Worm (Caenorhabditis elegans) whole organism, young adult: Measurements from ENCODE around the gene Y44A6C.1.

Experiments
- B0019.2 ChIP-seq: fragments of 200-800 bp; sonication (Bioruptor generic); conservative IDR thresholded peaks from 2 replicates; pipeline ENCODE4 v1.3.6; 2022; ENCODE audit warnings: missing genetic modification reagents, missing genetic modification characterization, missing compliant biosample characterization
- B0035.1 ChIP-seq: sonication (generic microtip); optimal IDR thresholded peaks from 2 replicates; lab custom pipeline; 2016; ENCODE audit warnings: missing genetic modification characterization, mild to moderate bottlenecking, missing compliant biosample characterization, missing genotype, missing genetic modification reagents
- C17E4.6 ChIP-seq: fragments of 200-800 bp; sonication (Bioruptor generic); IDR thresholded peaks from 2 replicates; pipeline ENCODE4 v1.3.6; 2022; ENCODE audit warnings: missing genetic modification reagents, missing genetic modification characterization, missing compliant biosample characterization
- F10E7.11 ChIP-seq: sonication (generic microtip); optimal IDR thresholded peaks from 2 replicates; lab custom pipeline; 2017; ENCODE audit warnings: mild to moderate bottlenecking, missing genetic modification characterization, moderate library complexity, missing compliant biosample characterization
- F22D6.2 ChIP-seq: sonication (generic microtip); optimal IDR thresholded peaks from 2 replicates; lab custom pipeline; 2016; ENCODE audit warnings: mild to moderate bottlenecking, missing genetic modification characterization, missing compliant biosample characterization
- F23B12.7 ChIP-seq: sonication (generic microtip); optimal IDR thresholded peaks from 2 replicates; lab custom pipeline; 2017; ENCODE audit warnings: missing genetic modification characterization, mild to moderate bottlenecking, missing compliant biosample characterization, antibody characterized with exemption, moderate library complexity; ENCODE audit not compliant: insufficient read depth
- F33H1.4 ChIP-seq: fragments of 200-800 bp; sonication (Bioruptor generic); IDR thresholded peaks from 2 replicates; pipeline ENCODE4 v1.3.6; 2022; ENCODE audit warnings: missing genetic modification reagents, missing genetic modification characterization, missing compliant biosample characterization
- F52B5.7 ChIP-seq: sonication (generic microtip); optimal IDR thresholded peaks from 2 replicates; lab custom pipeline; 2016; ENCODE audit warnings: mild to moderate bottlenecking, missing genetic modification characterization, missing compliant biosample characterization
- K11D2.4 ChIP-seq: fragments of 200-800 bp; sonication (Bioruptor generic); IDR thresholded peaks from 2 replicates; pipeline ENCODE4 v1.3.6; 2022; ENCODE audit warnings: missing genetic modification reagents, missing genetic modification characterization, missing compliant biosample characterization
- T07F8.4 ChIP-seq: sonication (generic microtip); optimal IDR thresholded peaks from 2 replicates; lab custom pipeline; 2016; ENCODE audit warnings: mild to moderate bottlenecking, missing genetic modification characterization, moderate library complexity, missing compliant biosample characterization
- Y67H2A.10 ChIP-seq: fragments of 200-800 bp; sonication (Bioruptor generic); conservative IDR thresholded peaks from 2 replicates; pipeline ENCODE4 v1.3.6; 2022; ENCODE audit warnings: missing genetic modification reagents, missing genetic modification characterization, missing compliant biosample characterization
- Y79H2A.3 ChIP-seq: fragments of 200-800 bp; sonication (Bioruptor generic); conservative IDR thresholded peaks from 2 replicates; pipeline ENCODE4 v1.3.6; 2022; ENCODE audit warnings: missing genetic modification reagents, missing genetic modification characterization, missing compliant biosample characterization
- ZK185.1 ChIP-seq: sonication (generic microtip); optimal IDR thresholded peaks from 2 replicates; lab custom pipeline; 2016; ENCODE audit warnings: mild to moderate bottlenecking, missing genetic modification characterization, missing compliant biosample characterization; ENCODE audit not compliant: poor library complexity, severe bottlenecking
- akir-1 ChIP-seq: fragments of 200-800 bp; sonication (Bioruptor generic); optimal IDR thresholded peaks from 2 replicates; lab custom pipeline; 2018; ENCODE audit warnings: mild to moderate bottlenecking, missing genetic modification characterization, moderate library complexity, missing compliant biosample characterization
- aptf-2 ChIP-seq: fragments of 200-800 bp; sonication (Bioruptor generic); conservative IDR thresholded peaks from 2 replicates; pipeline ENCODE4 v1.3.6; 2022; ENCODE audit warnings: missing genetic modification reagents, missing genetic modification characterization, missing compliant biosample characterization
- bed-1 ChIP-seq: fragments of 200-800 bp; sonication (Bioruptor generic); IDR thresholded peaks from 2 replicates; pipeline ENCODE4 v1.3.6; 2022; ENCODE audit warnings: missing genetic modification reagents, missing genetic modification characterization, missing compliant biosample characterization
- ceh-58 ChIP-seq: fragments of 200-800 bp; sonication (Bioruptor generic); IDR thresholded peaks from 2 replicates; pipeline ENCODE4 v1.3.6; 2022; ENCODE audit warnings: missing genetic modification characterization, missing compliant biosample characterization
- dpff-1 ChIP-seq: sonication (generic microtip); optimal IDR thresholded peaks from 2 replicates; lab custom pipeline; 2017; ENCODE audit warnings: mild to moderate bottlenecking, missing genetic modification characterization, missing compliant biosample characterization
- fkh-3 ChIP-seq: sonication (generic microtip); optimal IDR thresholded peaks from 2 replicates; lab custom pipeline; 2016; ENCODE audit warnings: mild to moderate bottlenecking, missing genetic modification characterization, missing compliant biosample characterization
- hmg-1.2 ChIP-seq: fragments of 200-800 bp; sonication (Bioruptor generic); IDR thresholded peaks from 2 replicates; pipeline ENCODE4 v1.3.6; 2022; ENCODE audit warnings: missing genetic modification reagents, missing genetic modification characterization, missing compliant biosample characterization
- hrde-1 ChIP-seq: sonication (generic microtip); optimal IDR thresholded peaks from 2 replicates; lab custom pipeline; 2016; ENCODE audit warnings: missing genetic modification characterization, mild to moderate bottlenecking, missing compliant biosample characterization, moderate library complexity, missing genotype, missing genetic modification reagents, borderline replicate concordance
- let-607 ChIP-seq, 2 experiments: fragments of 200-800 bp in 1 of 2; sonication (Bioruptor generic) in 1 of 2; sonication (generic microtip) in 1 of 2; optimal IDR thresholded peaks; 2 replicates each; lab custom pipeline; 2016 to 2018; ENCODE audit warnings: mild to moderate bottlenecking in 2 of 2, missing compliant biosample characterization in 2 of 2, missing genetic modification characterization in 2 of 2, moderate library complexity in 2 of 2, missing genotype in 1 of 2
- lsy-27 ChIP-seq: sonication (generic microtip); optimal IDR thresholded peaks from 2 replicates; lab custom pipeline; 2017; ENCODE audit warnings: missing genetic modification characterization, mild to moderate bottlenecking, missing compliant biosample characterization, antibody characterized with exemption, missing genotype, borderline replicate concordance; ENCODE audit not compliant: insufficient read depth
- madf-10 ChIP-seq: sonication (generic microtip); optimal IDR thresholded peaks from 2 replicates; lab custom pipeline; 2016; ENCODE audit warnings: mild to moderate bottlenecking, missing genetic modification characterization, missing compliant biosample characterization
- madf-8 ChIP-seq: fragments of 200-800 bp; sonication (Bioruptor generic); conservative IDR thresholded peaks from 2 replicates; pipeline ENCODE4 v1.3.6; 2022; ENCODE audit warnings: missing genetic modification reagents, missing genetic modification characterization, missing compliant biosample characterization
- mcd-1 ChIP-seq: fragments of 200-800 bp; sonication (Bioruptor generic); IDR thresholded peaks from 2 replicates; pipeline ENCODE4 v1.3.6; 2022; ENCODE audit warnings: missing genetic modification reagents, missing genetic modification characterization, missing compliant biosample characterization
- mel-28 ChIP-seq: sonication (generic microtip); optimal IDR thresholded peaks from 2 replicates; lab custom pipeline; 2016; ENCODE audit warnings: borderline replicate concordance, mild to moderate bottlenecking, missing genetic modification characterization, missing compliant biosample characterization
- nhr-90 ChIP-seq: sonication (generic microtip); optimal IDR thresholded peaks from 2 replicates; lab custom pipeline; 2016; ENCODE audit warnings: missing genotype, mild to moderate bottlenecking, missing genetic modification characterization, missing compliant biosample characterization
- pha-4 ChIP-seq: fragments of 150-350 bp; sonication (generic microtip); optimal IDR thresholded peaks from 2 replicates; lab custom pipeline; 2014; ENCODE audit warnings: missing biosample characterization, missing genetic modification reagents, missing genetic modification characterization
- unc-130 ChIP-seq: sonication (generic microtip); optimal IDR thresholded peaks from 2 replicates; lab custom pipeline; 2016; ENCODE audit warnings: missing genetic modification reagents, missing genetic modification characterization, missing compliant biosample characterization
- ztf-28 ChIP-seq: fragments of 200-800 bp; sonication (Bioruptor generic); IDR thresholded peaks from 2 replicates; pipeline ENCODE4 v1.3.6; 2022; ENCODE audit warnings: missing genetic modification reagents, missing genetic modification characterization, missing compliant biosample characterization

The Y44A6C.1 gene

DNA sequence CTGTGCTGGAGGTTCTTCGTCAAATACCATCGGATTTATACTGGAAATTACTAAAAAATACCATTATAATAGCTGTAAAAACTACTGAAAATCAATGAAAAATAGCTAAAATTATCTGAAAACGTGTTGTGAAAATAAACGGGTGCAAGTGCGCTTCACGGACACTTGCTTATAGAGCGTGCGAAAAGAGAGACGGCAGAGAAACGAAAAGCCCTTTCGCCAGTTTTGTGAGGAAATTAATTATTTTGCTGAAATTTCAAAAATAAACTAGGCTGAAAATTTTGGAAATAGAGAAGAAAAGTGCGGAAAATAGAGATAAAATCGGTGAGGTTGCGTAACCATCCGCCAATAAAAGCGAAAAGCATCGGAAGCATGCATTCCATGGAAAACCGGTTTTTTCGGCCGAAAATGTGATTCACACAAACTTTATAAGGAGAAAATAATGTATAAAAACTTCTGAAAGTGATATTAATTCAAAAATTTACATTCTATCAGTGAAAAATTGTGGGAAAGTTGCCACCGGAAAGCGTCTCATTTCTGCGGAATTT, 30.6 kb downstream of the Y44A6C.1 start, which contains the start of gene dnj-25:
Gene dnj-25 (minus strand): TSS at position 57 of the 548 bp plus-strand sequence.
- TF ChIP-seq F52B5.7 (tag; lab: Kevin White, UChicago) (no peak), mcd-1 (GFP tag; lab: Robert Waterston, UW) (peak; percentile 62), F10E7.11 (no peak), F23B12.7 (peak; percentile 20), lsy-27 (no peak), hmg-1.2 (peak; percentile 90), Y67H2A.10 (GFP tag; lab: Robert Waterston, UW) (no peak)

DNA sequence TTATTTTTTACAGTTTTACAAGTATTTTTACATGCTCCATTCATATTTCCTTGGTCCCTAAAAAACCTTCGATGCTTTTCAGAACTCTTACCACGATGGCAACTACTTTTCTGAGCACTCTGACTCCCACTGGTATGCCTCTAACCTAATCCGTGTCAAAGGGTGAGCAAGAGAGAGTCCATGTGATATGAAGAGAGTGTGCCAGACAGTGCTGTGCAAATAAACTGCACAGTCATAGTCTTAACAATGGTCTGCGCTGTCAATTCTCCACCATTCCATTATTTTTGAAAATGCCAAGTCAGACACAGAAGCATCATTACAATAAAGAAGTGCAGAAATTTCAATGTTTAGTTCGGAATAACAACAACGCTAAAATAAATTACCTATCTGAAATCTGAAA, 31.6 kb downstream of the Y44A6C.1 start:
- TF ChIP-seq B0019.2 (no peak), ceh-58 (GFP tag; lab: Robert Waterston, UW) (no peak), F33H1.4 (GFP tag; lab: Robert Waterston, UW) (no peak), unc-130 (GFP tag; lab: Kevin White, UChicago) (no peak), ZK185.1 (no peak), mel-28 (tag; lab: Kevin White, UChicago) (no peak), madf-8 (GFP tag; lab: Robert Waterston, UW) (no peak), fkh-3 (tag; lab: Kevin White, UChicago) (no peak), aptf-2 (GFP tag; lab: Robert Waterston, UW) (no peak), hrde-1 (tag; lab: Kevin White, UChicago) (no peak), T07F8.4 (tag; lab: Kevin White, UChicago) (no peak), let-607 (tag; optimal IDR thresholded peaks at IDR 0.05; lab: Kevin White, UChicago) (no peak), F22D6.2 (tag; lab: Kevin White, UChicago) (no peak), Y79H2A.3 (GFP tag; lab: Robert Waterston, UW) (no peak), dpff-1 (no peak)

DNA sequence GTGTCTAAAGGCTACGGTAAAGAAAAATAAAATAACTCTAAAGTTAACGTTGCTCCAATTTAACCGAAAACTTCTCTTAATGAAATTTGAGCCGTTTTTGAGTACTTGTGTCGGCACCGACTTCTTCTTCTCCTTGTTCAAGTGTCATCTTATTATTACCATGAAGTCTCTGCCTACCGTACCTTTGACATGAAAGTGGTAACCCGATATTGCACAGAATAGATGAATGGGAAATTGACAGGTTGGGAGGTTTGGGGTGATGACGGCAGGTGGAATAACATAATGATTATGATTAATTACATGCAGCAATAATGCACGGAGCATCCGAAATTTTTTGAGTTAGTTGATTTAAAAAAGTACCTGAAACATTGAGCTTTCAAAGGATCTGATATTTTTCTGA, 33.1 kb downstream of the Y44A6C.1 start:
- TF ChIP-seq ceh-58 (GFP tag; lab: Robert Waterston, UW) (no peak), K11D2.4 (GFP tag; lab: Robert Waterston, UW) (no peak)
- TF ChIP-seq, all 124 proteins: peak for 0

DNA sequence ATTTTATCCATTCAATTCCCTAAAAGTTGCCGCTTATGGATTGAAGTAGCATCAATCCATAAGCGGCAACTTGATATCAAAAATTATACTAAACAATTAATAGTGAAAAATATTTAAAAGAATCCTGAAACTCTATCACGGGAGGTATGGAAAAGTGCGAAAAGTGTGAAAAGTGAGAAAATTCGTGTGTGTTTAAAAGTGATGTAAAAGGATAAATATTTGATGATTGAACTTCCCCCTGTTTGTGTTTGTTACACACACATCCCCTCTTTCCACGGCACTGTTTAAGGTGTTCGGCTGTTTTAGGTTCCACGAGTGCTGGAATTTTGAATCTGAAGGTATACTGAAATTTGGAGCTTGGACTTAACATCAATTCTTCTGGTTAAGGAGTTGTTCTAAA, 34.2 kb downstream of the Y44A6C.1 start:
- TF ChIP-seq akir-1 (GFP tag; lab: Kevin White, UChicago) (no peak), pha-4 (tag; lab: Kevin White, UChicago) (peak; percentile 91), madf-10 (tag; lab: Kevin White, UChicago) (no peak)

DNA sequence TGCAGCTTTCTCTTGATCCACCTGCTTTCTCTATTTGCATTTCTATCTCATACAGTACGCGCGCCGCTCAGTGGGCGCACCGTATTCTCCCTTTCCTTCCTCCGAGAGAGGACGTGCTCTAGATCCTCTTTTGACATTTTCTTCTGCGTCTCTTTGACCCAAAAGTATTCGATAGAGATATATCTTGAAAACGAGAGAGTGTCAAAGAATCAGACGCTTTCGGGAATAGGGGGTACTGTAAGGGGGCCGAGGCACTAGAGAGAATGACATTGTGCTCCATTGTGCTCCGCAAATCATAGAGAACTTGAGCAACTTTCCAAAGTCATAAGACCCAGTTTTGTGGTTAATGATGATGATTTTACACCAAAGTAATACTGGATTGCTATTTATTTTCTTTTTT, 35.4 kb downstream of the Y44A6C.1 start:
- no peak for TF ChIP-seq B0035.1 (tag; lab: Kevin White, UChicago)
- TF ChIP-seq aptf-2 (GFP tag; lab: Robert Waterston, UW): no peak
- TF ChIP-seq pha-4 (tag; lab: Kevin White, UChicago): peak; percentile 93
- TF ChIP-seq ztf-28 (GFP tag; lab: Robert Waterston, UW): no peak
- TF ChIP-seq bed-1 (GFP tag; lab: Robert Waterston, UW): no peak
- TF ChIP-seq nhr-90 (tag; lab: Kevin White, UChicago): no peak
- TF ChIP-seq C17E4.6 (GFP tag; lab: Robert Waterston, UW): no peak
